Worm (Caenorhabditis elegans): Measurements from ENCODE around the gene lin-8.
A peak's percentile ranks its signal among the peaks of the same experiment; 100 is the strongest.

The lin-8 gene

DNA sequence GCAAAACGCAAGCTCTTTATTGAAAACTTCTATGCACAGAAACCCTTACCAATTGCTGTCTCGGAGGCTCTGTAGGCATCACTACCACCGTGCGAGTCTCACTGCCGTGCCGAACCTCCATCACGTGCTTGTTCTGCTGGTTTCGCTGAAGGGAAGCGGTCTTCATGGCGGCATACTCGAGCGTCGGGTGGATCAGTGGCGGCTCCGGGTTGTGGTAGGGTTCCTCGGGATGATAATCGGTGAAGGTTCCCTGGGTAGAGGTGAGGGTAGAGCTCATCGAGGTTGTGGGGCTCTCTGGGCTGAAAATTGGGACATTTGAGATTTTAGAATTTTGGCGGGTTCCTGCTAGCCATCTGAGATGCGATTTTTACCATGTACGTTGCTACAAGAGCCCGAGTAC, 3.8 kb upstream of the lin-8 start:
- TF ChIP-seq set-16 (GFP tag; IDR thresholded peaks at IDR 0.05) (peak; percentile 76), nhr-76 (tag; optimal IDR thresholded peaks at IDR 0.05) (no peak)

DNA sequence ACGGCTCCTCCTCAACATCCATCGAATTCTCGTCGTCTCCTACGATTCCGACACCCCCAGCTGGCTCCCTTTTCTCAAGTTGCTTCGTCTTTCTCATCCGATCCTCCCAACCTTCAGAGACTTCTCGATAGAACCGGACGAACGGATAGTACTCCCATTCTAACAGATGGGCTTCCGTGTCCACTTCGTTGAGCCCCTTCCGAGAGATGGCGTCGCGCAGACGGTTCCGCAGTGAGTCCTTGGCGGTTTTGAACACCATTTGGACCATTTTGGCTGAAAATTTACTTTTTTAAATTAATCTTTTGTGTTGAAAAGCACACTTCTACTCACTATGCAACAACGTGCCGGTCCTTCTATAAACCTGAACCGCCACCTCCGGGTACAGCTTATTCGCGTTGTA, 2.9 kb upstream of the lin-8 start:
- TF ChIP-seq aha-1 (tag) (peak; percentile 95), lir-3 (tag; optimal IDR thresholded peaks at IDR 0.05) (no peak)

DNA sequence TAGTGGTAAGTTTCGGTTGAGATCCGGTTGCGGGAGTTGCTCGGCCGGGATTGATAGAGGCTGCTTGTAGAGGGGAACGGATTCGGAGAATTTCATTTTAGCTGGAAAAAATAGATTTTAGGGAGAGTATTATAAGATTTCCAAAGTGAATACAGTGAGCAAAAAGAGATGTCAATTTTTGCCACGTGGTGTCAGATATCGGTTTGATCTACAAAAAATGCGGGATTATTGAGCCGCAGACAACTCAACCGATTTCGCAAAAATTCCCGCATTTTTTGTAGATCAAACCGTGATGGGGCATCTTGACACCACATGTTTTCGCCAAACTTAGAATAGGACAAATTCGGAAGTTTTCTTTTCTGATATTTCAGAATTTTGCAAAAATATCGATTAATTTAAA, 2.4 kb upstream of the lin-8 start, which contains the start of gene lido-13:
lido-13 (minus strand) TSS at position 101 of the 400 bp plus-strand sequence.
- TF ChIP-seq ceh-62 (tag; optimal IDR thresholded peaks at IDR 0.05) (no peak), zfp-3 (GFP tag; conservative IDR thresholded peaks at IDR 0.05) (no peak), ZK546.5 (tag; optimal IDR thresholded peaks at IDR 0.05) (no peak), nhr-10 (tag; optimal IDR thresholded peaks at IDR 0.05) (no peak), duxl-1 (tag; optimal IDR thresholded peaks at IDR 0.05; ENCODE audit: poor library complexity) (no peak), nhr-102 (tag; optimal IDR thresholded peaks at IDR 0.05) (no peak), nhr-111 (GFP tag; optimal IDR thresholded peaks at IDR 0.05) (no peak), mxl-2 (GFP tag; conservative IDR thresholded peaks at IDR 0.05) (no peak), snpc-4 (tag; optimal IDR thresholded peaks at IDR 0.05) (no peak)

DNA sequence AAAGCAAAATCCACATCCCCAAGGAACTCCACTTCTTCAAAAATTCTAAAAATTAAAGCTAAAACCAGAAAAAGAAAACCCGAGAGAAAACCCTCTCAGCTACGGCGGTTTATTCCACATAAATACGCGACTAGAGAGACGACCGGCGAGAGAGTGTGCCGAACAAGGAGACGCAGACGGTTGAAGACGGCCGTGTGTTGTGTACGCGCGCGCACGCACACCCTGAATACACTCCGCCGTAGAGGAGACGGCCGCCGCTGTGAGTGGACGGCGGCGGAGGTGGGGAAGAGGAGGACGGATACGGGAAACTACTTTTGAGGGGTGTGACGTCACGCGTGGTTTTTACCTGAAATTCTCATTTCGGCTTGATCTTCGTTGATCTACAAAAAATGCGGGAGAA, 2.0 kb upstream of the lin-8 start:
- TF ChIP-seq T26A8.4 (GFP tag; IDR thresholded peaks at IDR 0.05): no peak
- TF ChIP-seq hmg-1.1 (GFP tag; IDR thresholded peaks at IDR 0.05): peak; percentile 68; the same call in 1 of the 2 replicates
- peak; percentile 17 for TF ChIP-seq mxl-3 (GFP tag; optimal IDR thresholded peaks at IDR 0.05)
- TF ChIP-seq mes-2 (tag; optimal IDR thresholded peaks at IDR 0.05; ENCODE audit: poor library complexity, severe bottlenecking): peak; percentile 30
- no peak for TF ChIP-seq nhr-48 (tag; optimal IDR thresholded peaks at IDR 0.05)
- TF ChIP-seq spr-3 (GFP tag; optimal IDR thresholded peaks at IDR 0.05): no peak
- TF ChIP-seq madf-5 (GFP tag; IDR thresholded peaks at IDR 0.05): no peak
- no peak for TF ChIP-seq F44E2.7 (GFP tag; IDR thresholded peaks at IDR 0.05)
- no peak for TF ChIP-seq vab-7 (GFP tag; IDR thresholded peaks at IDR 0.05)
- no peak for TF ChIP-seq lim-7 (GFP tag; IDR thresholded peaks at IDR 0.05)
- no peak for TF ChIP-seq aha-1 (tag)
- TF ChIP-seq hlh-11 (tag; optimal IDR thresholded peaks at IDR 0.05): peak; percentile 33
- TF ChIP-seq zag-1 (tag; optimal IDR thresholded peaks at IDR 0.05): no peak
- no peak for TF ChIP-seq ceh-28 (tag; optimal IDR thresholded peaks at IDR 0.05)
- TF ChIP-seq egl-43 (GFP tag; IDR thresholded peaks at IDR 0.05): no peak
- TF ChIP-seq nhr-42 (GFP tag; IDR thresholded peaks at IDR 0.05): no peak
- peak; percentile 21 for TF ChIP-seq rbr-2 (tag; optimal IDR thresholded peaks at IDR 0.05)
- TF ChIP-seq nhr-25 (tag; optimal IDR thresholded peaks at IDR 0.05; ENCODE audit: borderline replicate concordance, insufficient read depth): no peak
- 0 out of 2 replicates have a peak, but pooled peaks have one; percentile 5 for TF ChIP-seq pha-4 (GFP tag; IDR thresholded peaks at IDR 0.05)
- no peak for TF ChIP-seq pha-4 (tag; optimal IDR thresholded peaks at IDR 0.05)
- TF ChIP-seq set-16 (GFP tag; IDR thresholded peaks at IDR 0.05): peak; percentile 85
- no peak for TF ChIP-seq jun-1 (tag; optimal IDR thresholded peaks at IDR 0.05)
- no peak for TF ChIP-seq unc-130 (GFP tag; optimal IDR thresholded peaks at IDR 0.05)
- peak in 1 of 2 experiments; percentile 17 for TF ChIP-seq hif-1 (tag; optimal IDR thresholded peaks at IDR 0.05)
- TF ChIP-seq Y5F2A.4 (GFP tag; optimal IDR thresholded peaks at IDR 0.05): no peak
- TF ChIP-seq nhr-111 (GFP tag; optimal IDR thresholded peaks at IDR 0.05): no peak
- peak; percentile 40 for TF ChIP-seq nhr-28 (tag; optimal IDR thresholded peaks at IDR 0.05)
- no peak for TF ChIP-seq ces-1 (GFP tag; optimal IDR thresholded peaks at IDR 0.05)
- TF ChIP-seq tag-97 (GFP tag; IDR thresholded peaks at IDR 0.05): no peak
- no peak for TF ChIP-seq F49E8.2 (tag; optimal IDR thresholded peaks at IDR 0.05; ENCODE audit: borderline replicate concordance)
- TF ChIP-seq daf-16 (GFP tag; optimal IDR thresholded peaks at IDR 0.05): no peak
- peak; percentile 29 for TF ChIP-seq daf-16 (tag; optimal IDR thresholded peaks at IDR 0.05)
